Worm (Caenorhabditis elegans): ENCODE data around the gene K08H2.5.

DNA sequence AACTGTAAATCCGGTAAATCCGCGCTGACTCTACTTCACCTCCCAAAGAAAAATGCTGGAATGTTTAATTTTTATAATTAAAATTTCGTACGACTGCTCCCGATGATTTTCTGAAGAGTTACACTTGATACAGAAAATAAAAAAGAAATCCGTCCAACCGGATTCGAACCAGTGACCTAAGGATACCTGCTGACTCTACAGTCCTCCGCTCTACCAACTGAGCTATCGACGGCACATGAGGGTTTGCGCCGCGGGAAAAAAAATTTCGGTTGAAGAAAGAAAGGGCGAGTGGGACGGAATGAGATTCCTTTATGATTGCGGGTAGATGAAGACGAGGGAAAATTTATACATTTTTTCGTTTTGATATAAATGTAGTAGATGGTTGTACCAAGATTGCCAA lies 42.5 kb upstream of the K08H2.5 start:
- TF ChIP-seq nhr-28 (tag; optimal IDR thresholded peaks at IDR 0.05) (no peak), hlh-4 (tag; optimal IDR thresholded peaks at IDR 0.05) (no peak), lin-13 (GFP tag; optimal IDR thresholded peaks at IDR 0.05) (no peak), efl-1 (optimal IDR thresholded peaks at IDR 0.05) (no peak), efl-1 (GFP tag; optimal IDR thresholded peaks at IDR 0.05 in 1 of 2) (no peak), fkh-4 (tag; optimal IDR thresholded peaks at IDR 0.05; ENCODE audit: borderline replicate concordance) (no peak), nhr-76 (tag; optimal IDR thresholded peaks at IDR 0.05) (no peak), sptf-1 (tag; optimal IDR thresholded peaks at IDR 0.05) (no peak)
